Worm (Caenorhabditis elegans) whole organism, L4 larva: ENCODE results near the gene T24C12.4.

ENCODE experiments used
- aly-2 ChIP-seq: sonication (generic microtip); optimal IDR thresholded peaks from 2 replicates; lab custom pipeline; 2018; ENCODE audit warnings: missing biosample characterization, missing genetic modification characterization
- ama-1 ChIP-seq: fragments of 150-350 bp; optimal IDR thresholded peaks from 2 replicates; lab custom pipeline; 2014; ENCODE audit warnings: inconsistent platforms, mixed read lengths
- fkh-10 ChIP-seq: fragments of 150-350 bp; optimal IDR thresholded peaks from 2 replicates; lab custom pipeline; 2014; ENCODE audit warnings: missing biosample characterization, missing genetic modification reagents, missing genetic modification characterization
- hlh-11 ChIP-seq: fragments of 200-800 bp; sonication (Bioruptor generic); optimal IDR thresholded peaks from 2 replicates; lab custom pipeline; 2018; ENCODE audit warnings: mild to moderate bottlenecking, missing genetic modification characterization, missing compliant biosample characterization
- lin-39 ChIP-seq: fragments of 150-350 bp; optimal IDR thresholded peaks from 2 replicates; lab custom pipeline; 2014; ENCODE audit warnings: missing biosample characterization, missing genetic modification reagents, missing genetic modification characterization
- lir-3 ChIP-seq: sonication (generic microtip); optimal IDR thresholded peaks from 2 replicates; lab custom pipeline; 2016; ENCODE audit warnings: mild to moderate bottlenecking, missing genetic modification characterization, missing compliant biosample characterization
- nhr-28 ChIP-seq: fragments of 150-350 bp; optimal IDR thresholded peaks from 2 replicates; lab custom pipeline; 2014; ENCODE audit warnings: missing biosample characterization, missing genetic modification characterization
- unc-39 ChIP-seq: sonication (generic microtip); optimal IDR thresholded peaks from 2 replicates; lab custom pipeline; 2017; ENCODE audit warnings: missing biosample characterization, missing genetic modification characterization
- zag-1 ChIP-seq: fragments of 150-350 bp; optimal IDR thresholded peaks from 2 replicates; lab custom pipeline; 2014; ENCODE audit warnings: missing biosample characterization, missing genetic modification characterization

DNA sequence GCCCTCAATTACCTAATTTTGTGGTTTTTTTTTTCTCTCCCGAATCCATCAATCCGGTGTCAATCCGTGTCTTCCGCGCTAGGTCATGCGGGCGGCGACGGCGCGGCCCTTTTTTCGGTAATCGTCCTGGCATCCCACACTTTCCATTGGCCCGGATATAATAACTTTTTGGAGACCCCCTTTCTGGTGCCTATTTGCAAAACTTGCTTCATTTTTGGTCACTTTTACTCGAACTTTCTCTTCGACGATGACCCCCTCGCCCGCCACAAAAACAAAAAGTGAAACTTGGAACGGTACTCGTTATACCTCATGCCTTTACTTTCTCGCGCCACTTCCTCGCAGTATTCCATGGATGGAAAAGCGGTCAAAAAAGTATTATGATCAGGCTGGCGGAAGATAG, 9.6 kb upstream of the T24C12.4 start:
- TF ChIP-seq aly-2, result no peak
- no peak for TF ChIP-seq lin-39
- no peak for TF ChIP-seq lir-3 (tag; lab: Kevin White, UChicago)
- TF ChIP-seq ama-1 (lab: Kevin White, UChicago), result no peak
- TF ChIP-seq unc-39 (tag; lab: Kevin White, UChicago), result no peak
- TF ChIP-seq zag-1 (tag; lab: Kevin White, UChicago), result no peak
- TF ChIP-seq nhr-28 (tag; lab: Kevin White, UChicago), result no peak
- no peak for TF ChIP-seq fkh-10 (GFP tag; lab: Kevin White, UChicago)
- no peak for TF ChIP-seq hlh-11 (tag; lab: Kevin White, UChicago)
